Worm (Caenorhabditis elegans) whole organism, L4/young adult: ENCODE measurements around the gene R11D1.12.

Experiments
- W03F9.2 ChIP-seq: fragments of 150-350 bp; optimal IDR thresholded peaks from 2 replicates; lab custom pipeline; 2014; ENCODE audit warnings: missing biosample characterization, missing genetic modification characterization
- dao-5 ChIP-seq: sonication (generic microtip); optimal IDR thresholded peaks from 2 replicates; lab custom pipeline; 2016; ENCODE audit warnings: missing genotype, missing genetic modification characterization, moderate library complexity, missing compliant biosample characterization
- him-1 ChIP-seq: sonication (generic microtip); optimal IDR thresholded peaks from 2 replicates; lab custom pipeline; 2016; ENCODE audit warnings: missing genotype, missing genetic modification reagents, missing genetic modification characterization, missing compliant biosample characterization

R11D1.12 gene

ce11 chrV:12741684-12742083, 15.9 kb upstream of the R11D1.12 start, which contains the start of gene hrg-7:
hrg-7 (plus strand) TSS chrV:12742041.
- TF ChIP-seq dao-5 (tag; lab: Kevin White, UChicago), result no peak
- TF ChIP-seq W03F9.2 (tag; lab: Kevin White, UChicago), result no peak
- no peak for TF ChIP-seq him-1 (tag; lab: Kevin White, UChicago)

- no peak for TF ChIP-seq dao-5 (tag; lab: Kevin White, UChicago)
- TF ChIP-seq him-1 (tag; lab: Kevin White, UChicago), result no peak
- TF ChIP-seq W03F9.2 (tag; lab: Kevin White, UChicago), result no peak
These were observed 10.5 kb upstream of the R11D1.12 start, which contains the start of gene cky-1 for ce11 chrV:12736166-12736753. cky-1 (plus strand) TSS chrV:12736703.

- TF ChIP-seq dao-5 (tag; lab: Kevin White, UChicago), result no peak
- no peak for TF ChIP-seq W03F9.2 (tag; lab: Kevin White, UChicago)
- no peak for TF ChIP-seq him-1 (tag; lab: Kevin White, UChicago)
These were observed 7.9 kb upstream of the R11D1.12 start, which contains the start of the genes dhs-21 and xbx-9 for ce11 chrV:12733465-12734248. dhs-21 (minus strand) TSS chrV:12733645. xbx-9 (plus strand) TSS chrV:12734198.

ce11 chrV:12732734-12733133, 6.9 kb upstream of the R11D1.12 start:
- TF ChIP-seq W03F9.2 (tag; lab: Kevin White, UChicago) (no peak), him-1 (tag; lab: Kevin White, UChicago) (no peak), dao-5 (tag; lab: Kevin White, UChicago) (no peak)

- TF ChIP-seq him-1 (tag; lab: Kevin White, UChicago), result no peak
- no peak for TF ChIP-seq dao-5 (tag; lab: Kevin White, UChicago)
- no peak for TF ChIP-seq W03F9.2 (tag; lab: Kevin White, UChicago)
These were observed 3.4 kb upstream of the R11D1.12 start, which contains the start of gene R11D1.10 for ce11 chrV:12729220-12729619. R11D1.10 (plus strand) TSS chrV:12729520.

- TF ChIP-seq W03F9.2 (tag; lab: Kevin White, UChicago) (peak; percentile 93), him-1 (tag; lab: Kevin White, UChicago) (peak; percentile 15), dao-5 (tag; lab: Kevin White, UChicago) (no peak)
These were observed 2.4 kb upstream of the R11D1.12 start, which contains the start of the genes rpl-28 and mrpl-49 for ce11 chrV:12728062-12728665. rpl-28 (minus strand) TSS chrV:12728112. mrpl-49 (plus strand) TSS chrV:12728631.

ce11 chrV:12727104-12727637, 1.4 kb upstream of the R11D1.12 start, which contains the start of gene R11D1.13:
R11D1.13 (plus strand) TSS chrV:12727154.
- TF ChIP-seq W03F9.2 (tag; lab: Kevin White, UChicago) (no peak), dao-5 (tag; lab: Kevin White, UChicago) (no peak), him-1 (tag; lab: Kevin White, UChicago) (no peak)

ce11 chrV:12719713-12720112, 6.1 kb downstream of the R11D1.12 start, which contains the start of gene R11D1.7:
R11D1.7 (plus strand) TSS chrV:12720013.
- TF ChIP-seq W03F9.2 (tag; lab: Kevin White, UChicago) (no peak), him-1 (tag; lab: Kevin White, UChicago) (no peak), dao-5 (tag; lab: Kevin White, UChicago) (no peak)

- TF ChIP-seq dao-5 (tag; lab: Kevin White, UChicago) (no peak), W03F9.2 (tag; lab: Kevin White, UChicago) (no peak)
These were observed 7.2 kb downstream of the R11D1.12 start, which contains the start of gene str-181 for ce11 chrV:12718622-12719021. str-181 (minus strand) TSS chrV:12718722.

ce11 chrV:12716447-12716846, 9.3 kb downstream of the R11D1.12 start, which contains the start of gene str-178:
str-178 (minus strand) TSS chrV:12716547.
- TF ChIP-seq dao-5 (tag; lab: Kevin White, UChicago) (no peak), him-1 (tag; lab: Kevin White, UChicago) (no peak), W03F9.2 (tag; lab: Kevin White, UChicago) (no peak)

ce11 chrV:12714120-12714519, 11.7 kb downstream of the R11D1.12 start, which contains the start of gene R11D1.4:
R11D1.4 (minus strand) TSS chrV:12714220.
- TF ChIP-seq him-1 (tag; lab: Kevin White, UChicago) (no peak), dao-5 (tag; lab: Kevin White, UChicago) (no peak), W03F9.2 (tag; lab: Kevin White, UChicago) (no peak)

- TF ChIP-seq W03F9.2 (tag; lab: Kevin White, UChicago) (no peak), him-1 (tag; lab: Kevin White, UChicago) (no peak), dao-5 (tag; lab: Kevin White, UChicago) (no peak)
These were observed 13.8 kb downstream of the R11D1.12 start, which contains the start of gene R11D1.3 for ce11 chrV:12711999-12712398. R11D1.3 (minus strand) TSS chrV:12712099.
